Worm (Caenorhabditis elegans) whole organism, L3 larva: ENCODE measurements around the gene mca-2.

Experiments used
- R02D3.7 ChIP-seq: fragments of 150-350 bp; optimal IDR thresholded peaks from 2 replicates; lab custom pipeline; 2014; ENCODE audit warnings: missing biosample characterization, missing genetic modification characterization
- ZK546.5 ChIP-seq: sonication (generic microtip); optimal IDR thresholded peaks from 2 replicates; lab custom pipeline; 2017; ENCODE audit warnings: missing biosample characterization, missing genetic modification characterization
- aly-2 ChIP-seq: fragments of 150-350 bp; optimal IDR thresholded peaks from 2 replicates; lab custom pipeline; 2014; ENCODE audit warnings: missing biosample characterization, missing genetic modification characterization
- ama-1 ChIP-seq: fragments of 150-350 bp; optimal IDR thresholded peaks from 2 replicates; lab custom pipeline; 2018
- ceh-16 ChIP-seq: sonication (generic microtip); optimal IDR thresholded peaks from 2 replicates; lab custom pipeline; 2017; ENCODE audit warnings: missing biosample characterization, missing genetic modification characterization
- ceh-28 ChIP-seq: fragments of 150-350 bp; optimal IDR thresholded peaks from 2 replicates; lab custom pipeline; 2014; ENCODE audit warnings: missing biosample characterization, missing genetic modification reagents, missing genetic modification characterization
- ceh-82 ChIP-seq: fragments of 150-350 bp; optimal IDR thresholded peaks from 2 replicates; lab custom pipeline; 2014; ENCODE audit warnings: missing biosample characterization, missing genetic modification characterization
- ceh-9 ChIP-seq: sonication (generic microtip); optimal IDR thresholded peaks from 2 replicates; lab custom pipeline; 2018; ENCODE audit warnings: missing biosample characterization, missing genetic modification characterization
- egl-27 ChIP-seq: sonication (generic microtip); optimal IDR thresholded peaks from 4 replicates; lab custom pipeline; 2017; ENCODE audit warnings: missing biosample characterization, missing genetic modification reagents, missing genetic modification characterization
- egl-5 ChIP-seq: fragments of 150-350 bp; optimal IDR thresholded peaks from 2 replicates; lab custom pipeline; 2017; ENCODE audit warnings: missing biosample characterization, missing genetic modification reagents, missing genetic modification characterization, inconsistent platforms
- elt-1 ChIP-seq: fragments of 150-350 bp; optimal IDR thresholded peaks from 2 replicates; lab custom pipeline; 2014; ENCODE audit warnings: missing biosample characterization, missing genetic modification characterization
- elt-2 ChIP-seq: sonication (generic microtip); optimal IDR thresholded peaks from 2 replicates; lab custom pipeline; 2016; ENCODE audit warnings: missing genetic modification reagents, mild to moderate bottlenecking, missing genetic modification characterization, missing compliant biosample characterization
- elt-3 ChIP-seq, 3 experiments: fragments of 150-350 bp in 1 of 3; sonication (generic microtip) in 2 of 3; optimal IDR thresholded peaks; 2 replicates in 2 of 3; 4 replicates in 1 of 3; lab custom pipeline; 2014 to 2017; ENCODE audit warnings: missing biosample characterization in 3 of 3, missing genetic modification characterization in 3 of 3
- eor-1 ChIP-seq, 2 experiments: fragments of 150-350 bp; optimal IDR thresholded peaks; 2 replicates each; lab custom pipeline; 2014 to 2018; ENCODE audit warnings: missing biosample characterization in 2 of 2, missing genetic modification characterization in 2 of 2
- fkh-10 ChIP-seq: sonication (generic microtip); optimal IDR thresholded peaks from 2 replicates; lab custom pipeline; 2017; ENCODE audit warnings: missing biosample characterization, missing genetic modification reagents, missing genetic modification characterization
- fos-1 ChIP-seq: fragments of 150-350 bp; optimal IDR thresholded peaks from 2 replicates; lab custom pipeline; 2014; ENCODE audit warnings: missing biosample characterization, missing genetic modification characterization
- hmg-11 ChIP-seq: sonication (generic microtip); optimal IDR thresholded peaks from 2 replicates; lab custom pipeline; 2016; ENCODE audit warnings: missing genetic modification characterization, missing compliant biosample characterization
- jun-1 ChIP-seq: fragments of 150-350 bp; optimal IDR thresholded peaks from 2 replicates; lab custom pipeline; 2014; ENCODE audit warnings: missing biosample characterization, missing genetic modification reagents, missing genetic modification characterization
- lin-15B ChIP-seq: fragments of 150-350 bp; optimal IDR thresholded peaks from 2 replicates; lab custom pipeline; 2014; ENCODE audit warnings: missing biosample characterization, missing genetic modification characterization
- lin-39 ChIP-seq: fragments of 150-350 bp; optimal IDR thresholded peaks from 2 replicates; lab custom pipeline; 2018; ENCODE audit warnings: missing biosample characterization, missing genetic modification reagents, missing genetic modification characterization
- lsy-12 ChIP-seq: sonication (generic microtip); optimal IDR thresholded peaks from 2 replicates; lab custom pipeline; 2016; ENCODE audit warnings: mild to moderate bottlenecking, missing genetic modification characterization, missing compliant biosample characterization
- mdl-1 ChIP-seq: fragments of 150-350 bp; optimal IDR thresholded peaks from 2 replicates; lab custom pipeline; 2014; ENCODE audit warnings: missing biosample characterization, missing genetic modification characterization
- nfya-1 ChIP-seq: sonication (generic microtip); optimal IDR thresholded peaks from 2 replicates; lab custom pipeline; 2017; ENCODE audit warnings: missing genetic modification characterization, mild to moderate bottlenecking, missing compliant biosample characterization, antibody characterized with exemption, moderate library complexity; ENCODE audit not compliant: insufficient read depth
- nhr-11 ChIP-seq: fragments of 150-350 bp; optimal IDR thresholded peaks from 2 replicates; lab custom pipeline; 2014; ENCODE audit warnings: missing biosample characterization, missing genetic modification characterization
- nhr-23 ChIP-seq: fragments of 150-350 bp; optimal IDR thresholded peaks from 2 replicates; lab custom pipeline; 2014; ENCODE audit warnings: missing biosample characterization, missing genetic modification reagents, missing genetic modification characterization
- nhr-237 ChIP-seq: fragments of 150-350 bp; optimal IDR thresholded peaks from 2 replicates; lab custom pipeline; 2014; ENCODE audit warnings: missing biosample characterization, missing genetic modification characterization
- nhr-25 ChIP-seq: sonication (generic microtip); optimal IDR thresholded peaks from 2 replicates; lab custom pipeline; 2017; ENCODE audit warnings: missing biosample characterization, missing genetic modification characterization
- nhr-28 ChIP-seq: fragments of 150-350 bp; optimal IDR thresholded peaks from 2 replicates; lab custom pipeline; 2014; ENCODE audit warnings: missing biosample characterization, missing genetic modification characterization
- nhr-43 ChIP-seq: sonication (generic microtip); optimal IDR thresholded peaks from 2 replicates; lab custom pipeline; 2016; ENCODE audit warnings: mild to moderate bottlenecking, missing genetic modification characterization, missing compliant biosample characterization; ENCODE audit not compliant: poor library complexity, severe bottlenecking
- nhr-67 ChIP-seq: fragments of 150-350 bp; optimal IDR thresholded peaks from 2 replicates; lab custom pipeline; 2014; ENCODE audit warnings: missing biosample characterization, missing genetic modification characterization
- nhr-76 ChIP-seq: fragments of 150-350 bp; sonication (generic microtip); optimal IDR thresholded peaks from 5 replicates; lab custom pipeline; 2014; ENCODE audit warnings: missing biosample characterization, missing genetic modification characterization
- pha-4 ChIP-seq: fragments of 150-350 bp; optimal IDR thresholded peaks from 2 replicates; lab custom pipeline; 2014; ENCODE audit warnings: missing biosample characterization, missing genetic modification reagents, missing genetic modification characterization
- sea-2 ChIP-seq: fragments of 150-350 bp; sonication (generic microtip); optimal IDR thresholded peaks from 4 replicates; lab custom pipeline; 2014; ENCODE audit warnings: missing biosample characterization, missing genetic modification reagents, missing genetic modification characterization
- skn-1 ChIP-seq: fragments of 150-350 bp; optimal IDR thresholded peaks from 2 replicates; lab custom pipeline; 2014; ENCODE audit warnings: missing biosample characterization, missing genetic modification characterization
- snpc-4 ChIP-seq: fragments of 150-350 bp; optimal IDR thresholded peaks from 2 replicates; lab custom pipeline; 2014; ENCODE audit warnings: missing biosample characterization, missing genetic modification characterization
- tbx-2 ChIP-seq: sonication (generic microtip); optimal IDR thresholded peaks from 2 replicates; lab custom pipeline; 2016; ENCODE audit warnings: mild to moderate bottlenecking, missing genetic modification characterization, missing compliant biosample characterization
- unc-39 ChIP-seq: sonication (generic microtip); optimal IDR thresholded peaks from 4 replicates; lab custom pipeline; 2017; ENCODE audit warnings: missing biosample characterization, missing genetic modification characterization
- unc-62 ChIP-seq: fragments of 150-350 bp; sonication (generic microtip); optimal IDR thresholded peaks from 4 replicates; lab custom pipeline; 2014; ENCODE audit warnings: missing biosample characterization, missing genetic modification reagents, missing genetic modification characterization
- zag-1 ChIP-seq: fragments of 150-350 bp; optimal IDR thresholded peaks from 2 replicates; lab custom pipeline; 2014; ENCODE audit warnings: missing biosample characterization, missing genetic modification characterization
- ztf-11 ChIP-seq: fragments of 150-350 bp; optimal IDR thresholded peaks from 2 replicates; lab custom pipeline; 2014; ENCODE audit warnings: missing biosample characterization, missing genetic modification characterization
- ztf-4 ChIP-seq: fragments of 150-350 bp; optimal IDR thresholded peaks from 2 replicates; lab custom pipeline; 2014; ENCODE audit warnings: missing biosample characterization, missing genetic modification characterization

mca-2 gene

ce11 chrIV:2083734-2084133 lies at the start of gene mca-2:
mca-2 (plus strand) TSS chrIV:2084034.
- TF ChIP-seq tbx-2 = no peak
- TF ChIP-seq ceh-9 (tag; lab: Kevin White, UChicago) = no peak
- no peak for TF ChIP-seq nhr-76 (tag; lab: Kevin White, UChicago)
- TF ChIP-seq nhr-11 (tag; lab: Kevin White, UChicago) = no peak
- no peak for TF ChIP-seq egl-5
- TF ChIP-seq nhr-237 (tag; lab: Kevin White, UChicago) = no peak
- no peak for TF ChIP-seq zag-1 (tag; lab: Kevin White, UChicago)
- TF ChIP-seq snpc-4 = no peak
- TF ChIP-seq fos-1 (tag; lab: Kevin White, UChicago) = no peak
- TF ChIP-seq elt-3 (tag; optimal IDR thresholded peaks at IDR 0.05; lab: Kevin White, UChicago) = no peak
- no peak for TF ChIP-seq ZK546.5
- TF ChIP-seq eor-1 (tag; optimal IDR thresholded peaks at IDR 0.05; lab: Kevin White, UChicago) = no peak
- TF ChIP-seq elt-2 (tag; lab: Kevin White, UChicago) = no peak
- no peak for TF ChIP-seq nfya-1
- no peak for TF ChIP-seq unc-39 (tag; lab: Kevin White, UChicago)
- no peak for TF ChIP-seq pha-4 (tag; lab: Kevin White, UChicago)
- no peak for TF ChIP-seq ceh-16 (tag; lab: Kevin White, UChicago)
- no peak for TF ChIP-seq nhr-25 (tag; lab: Kevin White, UChicago)

DNA sequence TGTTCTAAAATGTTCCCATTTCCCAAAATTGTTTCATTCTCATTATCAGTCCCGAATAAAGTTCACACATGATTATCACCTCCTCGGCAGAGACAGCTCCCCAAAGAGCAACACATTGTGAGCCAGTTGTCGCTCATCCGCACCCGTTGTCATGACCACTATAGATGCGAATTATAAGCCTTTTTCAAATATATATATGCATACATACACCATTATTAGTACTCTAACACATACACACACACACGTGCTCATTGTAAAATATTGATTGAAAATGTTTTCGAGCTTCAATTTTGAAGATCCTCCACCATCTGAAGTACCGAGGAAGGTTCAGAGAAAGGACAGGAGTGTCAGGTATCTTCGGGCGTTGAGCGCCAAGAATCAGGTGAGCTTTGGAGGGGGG lies 46.9 kb upstream of the mca-2 start, which contains the start of the genes Y76B12C.9 and cng-2:
Gene Y76B12C.9 (minus strand): TSS at position 101 of the 400 bp plus-strand sequence.
Gene cng-2 (plus strand): TSS at position 218 of the 400 bp plus-strand sequence.
- TF ChIP-seq fkh-10 (GFP tag; lab: Kevin White, UChicago) = no peak

- TF ChIP-seq ztf-11 (tag; lab: Kevin White, UChicago) (no peak), nhr-76 (tag; lab: Kevin White, UChicago) (no peak), mdl-1 (tag; lab: Kevin White, UChicago) (no peak), fkh-10 (GFP tag; lab: Kevin White, UChicago) (no peak), R02D3.7 (tag; lab: Kevin White, UChicago) (no peak), pha-4 (tag; lab: Kevin White, UChicago) (no peak), ceh-16 (tag; lab: Kevin White, UChicago) (no peak), lin-15B (no peak), aly-2 (tag; lab: Kevin White, UChicago) (no peak), snpc-4 (no peak), jun-1 (tag; lab: Kevin White, UChicago) (no peak), lsy-12 (tag; lab: Kevin White, UChicago) (no peak), ZK546.5 (no peak), zag-1 (tag; lab: Kevin White, UChicago) (no peak), hmg-11 (no peak), ceh-82 (no peak)
- TF ChIP-seq, all 47 proteins: peak for 0
These were observed 46.3 kb upstream of the mca-2 start for ce11 chrIV:2037497-2037896.

ce11 chrIV:2048839-2049238 lies 35.0 kb upstream of the mca-2 start:
- TF ChIP-seq R02D3.7 (tag; lab: Kevin White, UChicago) = peak; percentile 37
- no peak for TF ChIP-seq eor-1 (tag; optimal IDR thresholded peaks at IDR 0.05; lab: Kevin White, UChicago)
- TF ChIP-seq ama-1 (lab: Kevin White, UChicago) = no peak
- peak; percentile 31 for TF ChIP-seq lsy-12 (tag; lab: Kevin White, UChicago)
- peak; percentile 23 for TF ChIP-seq tbx-2
- TF ChIP-seq lin-39 (tag; lab: Kevin White, UChicago) = peak; percentile 76
- TF ChIP-seq pha-4 (tag; lab: Kevin White, UChicago) = peak; percentile 18
- TF ChIP-seq hmg-11 = peak; percentile 83
- no peak for TF ChIP-seq nhr-67
- peak; percentile 86 for TF ChIP-seq nfya-1
- TF ChIP-seq egl-5 = peak; percentile 95
- peak; percentile 64 for TF ChIP-seq lin-15B
- TF ChIP-seq ceh-16 (tag; lab: Kevin White, UChicago) = no peak
- no peak for TF ChIP-seq ztf-4 (tag; lab: Kevin White, UChicago)
- no peak for TF ChIP-seq nhr-28 (tag; lab: Kevin White, UChicago)
- peak; percentile 65 for TF ChIP-seq zag-1 (tag; lab: Kevin White, UChicago)
- TF ChIP-seq egl-27 (tag; lab: Kevin White, UChicago) = no peak
- TF ChIP-seq skn-1 (tag; lab: Kevin White, UChicago) = peak; percentile 11
- TF ChIP-seq jun-1 (tag; lab: Kevin White, UChicago) = peak; percentile 39
- no peak for TF ChIP-seq fos-1 (tag; lab: Kevin White, UChicago)
- TF ChIP-seq nhr-43 (tag; lab: Kevin White, UChicago) = peak; percentile 51
- peak; percentile 16 for TF ChIP-seq sea-2 (GFP tag; lab: Kevin White, UChicago)
- peak; percentile 75 for TF ChIP-seq nhr-23 (tag; lab: Kevin White, UChicago)
- TF ChIP-seq unc-62 = peak; percentile 66
- TF ChIP-seq ceh-28 (tag; lab: Kevin White, UChicago) = peak; percentile 57
- TF ChIP-seq fkh-10 (GFP tag; lab: Kevin White, UChicago) = peak; percentile 80
- TF ChIP-seq ceh-82 = peak; percentile 12
- TF ChIP-seq ZK546.5 = no peak
- peak; percentile 62 for TF ChIP-seq elt-1 (tag; lab: Kevin White, UChicago)
- TF ChIP-seq snpc-4 = peak; percentile 36
- TF ChIP-seq nhr-25 (tag; lab: Kevin White, UChicago) = peak; percentile 69
